Worm (Caenorhabditis elegans) whole organism, L4 larva: ENCODE data around the gene ril-2.

Source experiments
- F37D6.2 ChIP-seq: sonication (generic microtip); optimal IDR thresholded peaks from 2 replicates; lab custom pipeline; 2016; ENCODE audit warnings: mild to moderate bottlenecking, missing genetic modification characterization, missing compliant biosample characterization
- T26A8.4 ChIP-seq: fragments of 200-800 bp; sonication (Bioruptor generic); IDR thresholded peaks from 2 replicates; pipeline ENCODE4 v1.3.6; 2022; ENCODE audit warnings: missing genetic modification characterization, missing compliant biosample characterization
- ZK546.5 ChIP-seq, 2 experiments: sonication (generic microtip); optimal IDR thresholded peaks; 2 replicates each; lab custom pipeline; 2017; ENCODE audit warnings: missing biosample characterization in 2 of 2, missing genetic modification characterization in 2 of 2
- ceh-44 ChIP-seq: fragments of 200-800 bp; sonication (Bioruptor generic); IDR thresholded peaks from 2 replicates; pipeline ENCODE4 v1.3.6; 2022; ENCODE audit warnings: missing genetic modification reagents, missing genetic modification characterization, missing compliant biosample characterization
- ceh-62 ChIP-seq: sonication (generic microtip); optimal IDR thresholded peaks from 2 replicates; lab custom pipeline; 2017; ENCODE audit warnings: missing biosample characterization, missing genetic modification characterization
- daf-16 ChIP-seq, 3 experiments: sonication (generic microtip); optimal IDR thresholded peaks; 2 replicates each; lab custom pipeline; 2016 to 2017; ENCODE audit warnings: missing genetic modification characterization in 3 of 3, missing genetic modification reagents in 3 of 3, mild to moderate bottlenecking in 2 of 3, missing compliant biosample characterization in 2 of 3, missing biosample characterization in 1 of 3, moderate library complexity in 1 of 3
- dmd-6 ChIP-seq: fragments of 200-800 bp; sonication (Bioruptor generic); IDR thresholded peaks from 2 replicates; pipeline ENCODE4 v1.3.6; 2022; ENCODE audit warnings: missing genetic modification reagents, missing genetic modification characterization, missing compliant biosample characterization
- dpl-1 ChIP-seq: fragments of 150-350 bp; optimal IDR thresholded peaks from 2 replicates; lab custom pipeline; 2014; ENCODE audit warnings: missing biosample characterization, missing genetic modification reagents, missing genetic modification characterization
- gei-8 ChIP-seq: fragments of 200-800 bp; sonication (Bioruptor generic); optimal IDR thresholded peaks from 2 replicates; lab custom pipeline; 2018; ENCODE audit warnings: mild to moderate bottlenecking, missing genetic modification characterization, missing compliant biosample characterization
- hmg-1.1 ChIP-seq: fragments of 200-800 bp; sonication (Bioruptor generic); IDR thresholded peaks from 2 replicates; pipeline ENCODE4 v1.3.6; 2022; ENCODE audit warnings: missing genetic modification reagents, missing genetic modification characterization, missing compliant biosample characterization
- madf-5 ChIP-seq, 2 experiments: fragments of 200-800 bp; sonication (Bioruptor generic); IDR thresholded peaks; 2 replicates each; pipeline ENCODE4 v1.3.6; 2022; ENCODE audit warnings: missing compliant biosample characterization in 2 of 2, missing genetic modification characterization in 2 of 2
- mdt-29 ChIP-seq: fragments of 200-800 bp; sonication (Bioruptor generic); IDR thresholded peaks from 2 replicates; pipeline ENCODE4 v1.3.6; 2022; ENCODE audit warnings: missing genetic modification reagents, missing genetic modification characterization, missing compliant biosample characterization
- mes-2 ChIP-seq: sonication (generic microtip); optimal IDR thresholded peaks from 2 replicates; lab custom pipeline; 2016; ENCODE audit warnings: missing genotype, mild to moderate bottlenecking, missing genetic modification characterization, missing compliant biosample characterization; ENCODE audit not compliant: poor library complexity, severe bottlenecking
- nhr-102 ChIP-seq: sonication (generic microtip); optimal IDR thresholded peaks from 2 replicates; lab custom pipeline; 2016; ENCODE audit warnings: mild to moderate bottlenecking, missing genetic modification characterization, moderate library complexity, missing compliant biosample characterization
- nhr-42 ChIP-seq: fragments of 200-800 bp; sonication (Bioruptor generic); IDR thresholded peaks from 2 replicates; pipeline ENCODE4 v1.3.6; 2022; ENCODE audit warnings: missing genetic modification characterization, missing compliant biosample characterization
- nhr-6 ChIP-seq: fragments of 150-350 bp; optimal IDR thresholded peaks from 2 replicates; lab custom pipeline; 2014; ENCODE audit warnings: missing biosample characterization, missing genetic modification characterization
- nhr-77 ChIP-seq: fragments of 150-350 bp; optimal IDR thresholded peaks from 2 replicates; lab custom pipeline; 2014; ENCODE audit warnings: missing biosample characterization, missing genetic modification characterization
- pha-4 ChIP-seq, 2 experiments: fragments of 150-350 bp in 1 of 2; fragments of 200-800 bp in 1 of 2; sonication (Bioruptor generic) in 1 of 2; IDR thresholded peaks in 1 of 2; optimal IDR thresholded peaks in 1 of 2; 2 replicates each; pipeline versions ENCODE4 v1.3.6 to Lab custom; 2014 to 2022; ENCODE audit warnings: missing genetic modification characterization in 2 of 2, missing genetic modification reagents in 2 of 2, missing biosample characterization in 1 of 2, missing compliant biosample characterization in 1 of 2
- skn-1 ChIP-seq: fragments of 150-350 bp; optimal IDR thresholded peaks from 2 replicates; lab custom pipeline; 2014; ENCODE audit warnings: missing biosample characterization, missing genetic modification characterization
- spr-1 ChIP-seq: sonication (generic microtip); optimal IDR thresholded peaks from 2 replicates; lab custom pipeline; 2016; ENCODE audit warnings: mild to moderate bottlenecking, missing genetic modification characterization, missing compliant biosample characterization
- unc-62 ChIP-seq, 3 experiments: fragments of 150-350 bp in 1 of 3; sonication (generic microtip); optimal IDR thresholded peaks in 2 of 3; peaks in 1 of 3; 1 replicate in 1 of 3; 2 replicates in 2 of 3; lab custom pipeline; 2014 to 2017; ENCODE audit warnings: missing biosample characterization in 3 of 3, missing genetic modification characterization in 3 of 3, missing genetic modification reagents in 3 of 3, missing genotype in 1 of 3
- zfp-2 ChIP-seq: sonication (generic microtip); optimal IDR thresholded peaks from 2 replicates; lab custom pipeline; 2016; ENCODE audit warnings: mild to moderate bottlenecking, missing genetic modification characterization, missing compliant biosample characterization
- zfp-3 ChIP-seq: fragments of 200-800 bp; sonication (Bioruptor generic); conservative IDR thresholded peaks from 2 replicates; pipeline ENCODE4 v1.3.6; 2022; ENCODE audit warnings: missing genetic modification reagents, missing genetic modification characterization, missing compliant biosample characterization
- zip-2 ChIP-seq: fragments of 150-350 bp; optimal IDR thresholded peaks from 2 replicates; lab custom pipeline; 2014; ENCODE audit warnings: missing biosample characterization, missing genetic modification characterization
- ztf-7 ChIP-seq: fragments of 150-350 bp; optimal IDR thresholded peaks from 2 replicates; lab custom pipeline; 2014; ENCODE audit warnings: missing biosample characterization, missing genetic modification characterization

The ril-2 gene

DNA sequence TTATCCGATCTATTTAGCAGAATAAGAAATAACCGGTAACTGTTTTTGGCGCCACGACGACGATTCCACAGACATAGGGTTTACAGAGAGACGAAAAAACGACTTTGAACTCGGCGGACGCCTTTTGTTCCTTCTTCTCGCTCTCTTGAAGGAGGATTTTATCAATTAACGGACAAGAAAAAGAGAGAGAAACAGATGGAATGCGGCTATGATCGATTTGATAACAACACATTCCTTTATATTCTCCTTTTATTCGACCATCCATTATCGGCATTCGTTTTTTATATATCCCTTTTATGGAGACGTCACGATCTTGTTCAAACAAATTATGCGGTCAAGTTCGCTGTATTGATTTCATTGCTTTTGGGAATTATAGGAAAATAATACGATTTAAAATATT is 50.1 kb downstream of the ril-2 start (continued):
- TF ChIP-seq mes-2 = no peak
- no peak for TF ChIP-seq zip-2 (tag; lab: Kevin White, UChicago)
- no peak for TF ChIP-seq ztf-7 (tag; lab: Kevin White, UChicago)
- TF ChIP-seq daf-16 (GFP tag; optimal IDR thresholded peaks at IDR 0.05; lab: Kevin White, UChicago) = no peak
- no peak for TF ChIP-seq daf-16 (tag; optimal IDR thresholded peaks at IDR 0.05; lab: Kevin White, UChicago)
- no peak for TF ChIP-seq spr-1
- TF ChIP-seq ceh-44 (GFP tag; lab: Robert Waterston, UW) = no peak
- no peak for TF ChIP-seq ceh-62
- no peak for TF ChIP-seq F37D6.2
- no peak for TF ChIP-seq unc-62 (GFP tag; optimal IDR thresholded peaks at IDR 0.05 in 1 of 2; lab: Kevin White, UChicago)
- no peak for TF ChIP-seq unc-62 (tag; optimal IDR thresholded peaks at IDR 0.05; lab: Kevin White, UChicago)
- TF ChIP-seq dpl-1 (GFP tag; lab: Kevin White, UChicago) = no peak
- TF ChIP-seq nhr-77 (tag; lab: Kevin White, UChicago) = peak; percentile 14
- peak; percentile 4 for TF ChIP-seq nhr-6
- no peak for TF ChIP-seq ZK546.5 (tag; optimal IDR thresholded peaks at IDR 0.05; lab: Kevin White, UChicago)
- no peak for TF ChIP-seq madf-5 (GFP tag; IDR thresholded peaks at IDR 0.05; lab: Robert Waterston, UW)
- TF ChIP-seq nhr-102 (tag; lab: Kevin White, UChicago) = peak; percentile 54
- TF ChIP-seq hmg-1.1 (GFP tag; lab: Robert Waterston, UW) = no peak
- no peak for TF ChIP-seq skn-1
- TF ChIP-seq mdt-29 (GFP tag; lab: Robert Waterston, UW) = no peak
- no peak for TF ChIP-seq dmd-6 (GFP tag; lab: Robert Waterston, UW)
- no peak for TF ChIP-seq zfp-2 (tag; lab: Kevin White, UChicago)
- TF ChIP-seq nhr-42 (GFP tag; lab: Robert Waterston, UW) = no peak
- no peak for TF ChIP-seq gei-8 (GFP tag; lab: Kevin White, UChicago)
- TF ChIP-seq zfp-3 = peak; percentile 74; the same call in 1 of the 2 replicates
- no peak for TF ChIP-seq pha-4 (GFP tag; IDR thresholded peaks at IDR 0.05; lab: Robert Waterston, UW)
- no peak for TF ChIP-seq pha-4 (tag; optimal IDR thresholded peaks at IDR 0.05; lab: Kevin White, UChicago)
- peak; percentile 90 for TF ChIP-seq T26A8.4 (GFP tag; lab: Robert Waterston, UW)
